Fruit fly (Drosophila melanogaster) whole organism, embryonic: ENCODE results near the gene CG13659.

ENCODE experiments used
- CG11398 ChIP-seq: fragments of 200-800 bp; sonication (Bioruptor generic); optimal IDR thresholded peaks from 2 replicates; lab custom pipeline; 2016; ENCODE audit warnings: missing biosample characterization, missing genetic modification characterization
- CG12071 ChIP-seq: fragments of 200-800 bp; sonication (Bioruptor generic); optimal IDR thresholded peaks from 3 replicates; lab custom pipeline; 2018; ENCODE audit warnings: missing biosample characterization, mild to moderate bottlenecking, missing genetic modification characterization
- CG12659 ChIP-seq: fragments of 200-800 bp; sonication (Bioruptor generic); optimal IDR thresholded peaks from 3 replicates; lab custom pipeline; 2017; ENCODE audit warnings: mild to moderate bottlenecking, missing biosample characterization, missing genetic modification reagents, missing genetic modification characterization
- CG13296 ChIP-seq: fragments of 200-800 bp; sonication (Bioruptor generic); optimal IDR thresholded peaks from 3 replicates; lab custom pipeline; 2018; ENCODE audit warnings: missing biosample characterization, mild to moderate bottlenecking, missing genetic modification characterization
- CG14014 ChIP-seq: fragments of 200-800 bp; sonication (Bioruptor generic); IDR thresholded peaks from 2 replicates; pipeline ENCODE4 v1.3.6; 2022; ENCODE audit warnings: missing biosample characterization, missing genetic modification characterization
- CG14050 ChIP-seq: fragments of 200-800 bp; sonication (Bioruptor generic); IDR thresholded peaks from 3 replicates; pipeline ENCODE4 v1.3.6; 2022; ENCODE audit warnings: missing biosample characterization, missing genetic modification characterization
- CG15011 ChIP-seq: fragments of 200-800 bp; sonication (Bioruptor generic); optimal IDR thresholded peaks from 3 replicates; lab custom pipeline; 2018; ENCODE audit warnings: missing biosample characterization, mild to moderate bottlenecking, missing genetic modification characterization
- CG1792 ChIP-seq: fragments of 200-800 bp; sonication (Bioruptor generic); optimal IDR thresholded peaks from 2 replicates; lab custom pipeline; 2016; ENCODE audit warnings: missing biosample characterization, missing genetic modification characterization
- CG18599 ChIP-seq: fragments of 200-800 bp; sonication (Bioruptor generic); optimal IDR thresholded peaks from 3 replicates; lab custom pipeline; 2017; ENCODE audit warnings: missing biosample characterization, missing genetic modification characterization, mild to moderate bottlenecking, moderate library complexity, missing genetic modification reagents
- CG3065 ChIP-seq: fragments of 200-800 bp; sonication (Bioruptor generic); optimal IDR thresholded peaks from 2 replicates; lab custom pipeline; 2016; ENCODE audit warnings: missing biosample characterization, missing genetic modification characterization
- CG34376 ChIP-seq: fragments of 200-800 bp; sonication (Bioruptor generic); optimal IDR thresholded peaks from 2 replicates; lab custom pipeline; 2018; ENCODE audit warnings: missing biosample characterization, mild to moderate bottlenecking, missing genetic modification characterization
- CG4617 ChIP-seq: fragments of 200-800 bp; sonication (Bioruptor generic); optimal IDR thresholded peaks from 3 replicates; lab custom pipeline; 2016; ENCODE audit warnings: missing biosample characterization, missing genetic modification characterization, borderline replicate concordance
- CG6175 ChIP-seq: fragments of 200-800 bp; sonication (Bioruptor generic); IDR thresholded peaks from 3 replicates; pipeline ENCODE4 v1.3.6; 2022; ENCODE audit warnings: missing biosample characterization, missing genetic modification characterization
- CG6854 ChIP-seq: fragments of 200-800 bp; sonication (Bioruptor generic); optimal IDR thresholded peaks from 3 replicates; lab custom pipeline; 2017; ENCODE audit warnings: missing biosample characterization, mild to moderate bottlenecking, missing genetic modification characterization
- CG7928 ChIP-seq: fragments of 200-800 bp; sonication (Bioruptor generic); optimal IDR thresholded peaks from 2 replicates; lab custom pipeline; 2017; ENCODE audit warnings: missing biosample characterization, mild to moderate bottlenecking, missing genetic modification characterization
- CG9876 ChIP-seq: fragments of 200-800 bp; sonication (Bioruptor generic); optimal IDR thresholded peaks from 2 replicates; lab custom pipeline; 2016; ENCODE audit warnings: missing biosample characterization, missing genetic modification characterization
- CrebB ChIP-seq: fragments of 200-800 bp; sonication (Bioruptor generic); optimal IDR thresholded peaks from 3 replicates; lab custom pipeline; 2018; ENCODE audit warnings: missing biosample characterization, mild to moderate bottlenecking, missing genetic modification characterization
- D19B ChIP-seq: fragments of 200-800 bp; sonication (Bioruptor generic); optimal IDR thresholded peaks from 2 replicates; lab custom pipeline; 2017; ENCODE audit warnings: missing biosample characterization, mild to moderate bottlenecking, missing genetic modification characterization
- Doc2 ChIP-seq: fragments of 200-800 bp; sonication (Bioruptor generic); IDR thresholded peaks from 2 replicates; pipeline ENCODE4 v1.3.6; 2022; ENCODE audit warnings: missing biosample characterization, missing genetic modification characterization
- Dp ChIP-seq: fragments of 200-800 bp; sonication (Bioruptor generic); optimal IDR thresholded peaks from 2 replicates; lab custom pipeline; 2018; ENCODE audit warnings: missing biosample characterization, mild to moderate bottlenecking, missing genetic modification characterization, moderate library complexity
- Ets97D ChIP-seq: fragments of 200-800 bp; sonication (Bioruptor generic); optimal IDR thresholded peaks from 3 replicates; lab custom pipeline; 2016; ENCODE audit warnings: missing biosample characterization, missing genetic modification characterization
- HLHmδ ChIP-seq: fragments of 200-800 bp; sonication (Bioruptor generic); optimal IDR thresholded peaks from 2 replicates; lab custom pipeline; 2018; ENCODE audit warnings: missing biosample characterization, mild to moderate bottlenecking, missing genetic modification characterization, moderate library complexity
- Mes4 ChIP-seq: fragments of 200-800 bp; sonication (Bioruptor generic); optimal IDR thresholded peaks from 2 replicates; lab custom pipeline; 2016; ENCODE audit warnings: missing biosample characterization, missing genetic modification characterization
- NfI ChIP-seq: fragments of 200-800 bp; sonication (Bioruptor generic); optimal IDR thresholded peaks from 3 replicates; lab custom pipeline; 2018; ENCODE audit warnings: missing biosample characterization, mild to moderate bottlenecking, missing genetic modification characterization, moderate library complexity
- Ptx1 ChIP-seq: fragments of 200-800 bp; sonication (Bioruptor generic); IDR thresholded peaks from 2 replicates; pipeline ENCODE4 v1.3.6; 2022; ENCODE audit warnings: missing biosample characterization, missing genetic modification characterization
- Sox100B ChIP-seq: fragments of 200-800 bp; sonication (Bioruptor generic); optimal IDR thresholded peaks from 3 replicates; lab custom pipeline; 2018; ENCODE audit warnings: missing biosample characterization, mild to moderate bottlenecking, missing genetic modification characterization
- bsh ChIP-seq, 2 experiments: fragments of 200-800 bp; sonication (Bioruptor generic); optimal IDR thresholded peaks; 2 replicates each; lab custom pipeline; 2017 to 2018; ENCODE audit warnings: mild to moderate bottlenecking in 2 of 2, missing biosample characterization in 2 of 2, missing genetic modification characterization in 2 of 2, moderate library complexity in 1 of 2
- cad ChIP-seq: fragments of >200 bp; optimal IDR thresholded peaks from 2 replicates; lab custom pipeline; 2017; ENCODE audit warnings: missing biosample characterization, missing genetic modification characterization
- cato ChIP-seq: fragments of 200-800 bp; sonication (Bioruptor generic); optimal IDR thresholded peaks from 2 replicates; lab custom pipeline; 2016; ENCODE audit warnings: missing biosample characterization, missing genetic modification characterization, borderline replicate concordance
- chinmo ChIP-seq: fragments of 200-800 bp; sonication (Bioruptor generic); IDR thresholded peaks from 4 replicates; pipeline ENCODE4 v1.3.6; 2022; ENCODE audit warnings: missing biosample characterization, missing genetic modification characterization; ENCODE audit not compliant: partially characterized antibody
- dm ChIP-seq: fragments of 200-800 bp; sonication (Bioruptor generic); optimal IDR thresholded peaks from 3 replicates; lab custom pipeline; 2016; ENCODE audit warnings: missing biosample characterization, missing genetic modification characterization
- ems ChIP-seq: fragments of 200-800 bp; sonication (Bioruptor generic); optimal IDR thresholded peaks from 3 replicates; lab custom pipeline; 2016; ENCODE audit warnings: missing biosample characterization, missing genetic modification characterization
- ftz-f1 ChIP-seq: fragments of 200-800 bp; sonication (Bioruptor generic); optimal IDR thresholded peaks from 2 replicates; lab custom pipeline; 2016; ENCODE audit warnings: missing biosample characterization, missing genetic modification characterization
- gt ChIP-seq: fragments of 200-800 bp; sonication (Bioruptor generic); IDR thresholded peaks from 2 replicates; pipeline ENCODE4 v1.3.6; 2022; ENCODE audit warnings: missing biosample characterization, missing genetic modification characterization
- ind ChIP-seq: fragments of 200-800 bp; sonication (Bioruptor generic); optimal IDR thresholded peaks from 3 replicates; lab custom pipeline; 2016; ENCODE audit warnings: missing biosample characterization, missing genetic modification characterization
- kni ChIP-seq: fragments of 200-800 bp; sonication (Bioruptor generic); optimal IDR thresholded peaks from 3 replicates; lab custom pipeline; 2017; ENCODE audit warnings: mild to moderate bottlenecking, missing biosample characterization, missing genetic modification reagents, missing genetic modification characterization
- maf-S ChIP-seq: fragments of 200-800 bp; sonication (Bioruptor generic); optimal IDR thresholded peaks from 2 replicates; lab custom pipeline; 2016; ENCODE audit warnings: missing biosample characterization, missing genetic modification characterization
- nom ChIP-seq: fragments of 200-800 bp; sonication (Bioruptor generic); optimal IDR thresholded peaks from 2 replicates; lab custom pipeline; 2017; ENCODE audit warnings: missing biosample characterization, missing genetic modification characterization, mild to moderate bottlenecking, moderate library complexity, missing genetic modification reagents
- odd ChIP-seq: fragments of 200-800 bp; sonication (Bioruptor generic); optimal IDR thresholded peaks from 2 replicates; lab custom pipeline; 2017; ENCODE audit warnings: missing biosample characterization, mild to moderate bottlenecking, missing genetic modification characterization
- peb ChIP-seq: fragments of 200-800 bp; sonication (Bioruptor generic); IDR thresholded peaks from 2 replicates; pipeline ENCODE4 v1.3.6; 2022; ENCODE audit warnings: missing biosample characterization, missing genetic modification characterization
- phol ChIP-seq: fragments of 200-800 bp; sonication (Bioruptor generic); optimal IDR thresholded peaks from 3 replicates; lab custom pipeline; 2018; ENCODE audit warnings: missing biosample characterization, mild to moderate bottlenecking, missing genetic modification characterization, moderate library complexity
- pita ChIP-seq: fragments of 200-800 bp; sonication (Bioruptor generic); optimal IDR thresholded peaks from 2 replicates; lab custom pipeline; 2017; ENCODE audit warnings: missing biosample characterization, mild to moderate bottlenecking, missing genetic modification characterization
- ranshi ChIP-seq: fragments of 200-800 bp; sonication (Bioruptor generic); IDR thresholded peaks from 2 replicates; pipeline ENCODE4 v1.3.6; 2022; ENCODE audit warnings: missing biosample characterization, missing genetic modification characterization
- ro ChIP-seq: fragments of 200-800 bp; sonication (Bioruptor generic); IDR thresholded peaks from 2 replicates; pipeline ENCODE4 v1.3.6; 2022; ENCODE audit warnings: missing biosample characterization, missing genetic modification characterization
- sc ChIP-seq, 3 experiments: fragments of >200 bp in 2 of 3; fragments of 200-800 bp in 1 of 3; sonication (Bioruptor generic) in 1 of 3; optimal IDR thresholded peaks; 2 replicates in 2 of 3; 3 replicates in 1 of 3; lab custom pipeline; 2017; ENCODE audit warnings: mild to moderate bottlenecking in 1 of 3, missing biosample characterization in 1 of 3, missing genetic modification characterization in 1 of 3, missing genetic modification reagents in 1 of 3
- seq ChIP-seq: fragments of 200-800 bp; sonication (Bioruptor generic); IDR thresholded peaks from 2 replicates; pipeline ENCODE4 v1.3.6; 2022; ENCODE audit warnings: missing biosample characterization, missing genetic modification characterization
- stc ChIP-seq: fragments of 200-800 bp; sonication (Bioruptor generic); IDR thresholded peaks from 2 replicates; pipeline ENCODE4 v1.3.6; 2022; ENCODE audit warnings: missing biosample characterization, missing genetic modification characterization
- tll ChIP-seq, 2 experiments: fragments of 200-800 bp in 1 of 2; fragments of >200 bp in 1 of 2; sonication (Bioruptor generic) in 1 of 2; optimal IDR thresholded peaks; 2 replicates each; lab custom pipeline; 2017 to 2019; ENCODE audit warnings: missing biosample characterization in 2 of 2, missing genetic modification characterization in 2 of 2, mild to moderate bottlenecking in 1 of 2, moderate library complexity in 1 of 2
- vfl ChIP-seq: fragments of 200-800 bp; sonication (Bioruptor generic); optimal IDR thresholded peaks from 2 replicates; lab custom pipeline; 2016; ENCODE audit warnings: missing biosample characterization, missing genetic modification characterization

Gene CG13659

DNA sequence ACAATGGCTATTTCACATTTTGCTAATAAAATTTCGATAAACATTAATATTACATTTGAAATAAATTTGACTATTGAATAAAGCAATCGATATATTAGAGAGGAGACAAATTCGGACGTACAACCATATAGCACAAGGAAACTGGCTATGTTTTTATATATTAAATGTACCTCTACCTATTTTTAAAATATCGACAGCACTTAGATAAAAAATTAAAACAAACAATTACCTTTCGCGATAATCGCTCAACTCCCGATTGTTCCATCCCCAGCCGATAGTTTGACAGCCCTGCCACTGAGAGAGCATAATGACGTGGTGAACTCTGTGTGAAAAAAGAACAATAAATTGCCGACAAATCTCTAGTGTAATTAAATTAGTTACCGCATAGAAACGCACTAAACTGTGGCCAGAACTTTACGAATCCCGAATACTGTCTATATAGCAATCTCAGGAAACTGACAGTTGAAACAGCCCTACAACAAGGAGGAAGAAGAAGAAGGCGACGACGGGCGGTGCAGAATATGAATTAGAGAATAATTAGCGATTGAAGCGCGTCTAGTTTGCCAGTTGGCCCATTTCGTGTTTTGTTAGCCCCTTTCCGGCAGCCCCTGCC is 42.0 kb upstream of the CG13659 start, which contains the start of gene CG11857 (continued):
- peak; percentile 97 for TF ChIP-seq CG34376
- TF ChIP-seq phol: peak; percentile 98
- TF ChIP-seq peb: peak; percentile 98
- peak; percentile 98 for TF ChIP-seq CG14050 (GFP tag; lab: Robert Waterston, UW)
- peak; percentile 98 for TF ChIP-seq maf-S (GFP tag; lab: Kevin White, UChicago)
- TF ChIP-seq ftz-f1 (GFP tag; lab: Kevin White, UChicago): peak; percentile 91
- TF ChIP-seq CG6175: peak; percentile 98
- TF ChIP-seq CG7928 (GFP tag; lab: Kevin White, UChicago): peak; percentile 98
- TF ChIP-seq CG1792 (GFP tag; lab: Kevin White, UChicago): peak; percentile 95
- peak; percentile 99 for TF ChIP-seq CG14014 (GFP tag; lab: Robert Waterston, UW)
- TF ChIP-seq Mes4 (GFP tag; lab: Kevin White, UChicago): peak; percentile 94
- peak; percentile 89 for TF ChIP-seq CG12071
- peak; percentile 95 for TF ChIP-seq Ets97D
- TF ChIP-seq D19B (GFP tag; lab: Kevin White, UChicago): peak; percentile 90
- peak; percentile 69 to 98 for TF ChIP-seq bsh (GFP tag; optimal IDR thresholded peaks at IDR 0.05; lab: Kevin White, UChicago)
- peak; percentile 97 for TF ChIP-seq seq (GFP tag; lab: Robert Waterston, UW)
- peak; percentile 89 for TF ChIP-seq odd (GFP tag; lab: Kevin White, UChicago)
- peak; percentile 88 for TF ChIP-seq kni (GFP tag; lab: Kevin White, UChicago)
- peak; percentile 93 for TF ChIP-seq dm (GFP tag; lab: Kevin White, UChicago)
- peak; percentile 92 for TF ChIP-seq CG15011
- TF ChIP-seq cad: no peak
- no peak for TF ChIP-seq pita (GFP tag; lab: Kevin White, UChicago)
- TF ChIP-seq ind (GFP tag; lab: Kevin White, UChicago): peak; percentile 99
- peak; percentile 98 for TF ChIP-seq ro (GFP tag; lab: Robert Waterston, UW)
- peak; percentile 96 for TF ChIP-seq CG9876 (GFP tag; lab: Kevin White, UChicago)
- peak; percentile 96 for TF ChIP-seq CrebB (tag; lab: Kevin White, UChicago)
- TF ChIP-seq NfI (GFP tag; lab: Kevin White, UChicago): peak; percentile 98
- peak; percentile 93 for TF ChIP-seq CG13296 (GFP tag; lab: Kevin White, UChicago)
- TF ChIP-seq ranshi: peak; percentile 99
- peak; percentile 88 for TF ChIP-seq CG6854 (GFP tag; lab: Kevin White, UChicago)
- peak; percentile 80 for TF ChIP-seq nom (GFP tag; lab: Kevin White, UChicago)
- peak; percentile 97 for TF ChIP-seq Doc2
- TF ChIP-seq cato: peak; percentile 97
- TF ChIP-seq ems (GFP tag; lab: Kevin White, UChicago): peak; percentile 98
- peak; percentile 12 for TF ChIP-seq HLHmδ
- peak; percentile 98 for TF ChIP-seq chinmo
- peak; percentile 98 for TF ChIP-seq stc
- TF ChIP-seq Sox100B (GFP tag; lab: Kevin White, UChicago): peak; percentile 93
- TF ChIP-seq CG18599 (GFP tag; lab: Kevin White, UChicago): peak; percentile 97
- peak; percentile 45 to 68 for TF ChIP-seq tll (GFP tag; optimal IDR thresholded peaks at IDR 0.05; lab: Kevin White, UChicago)
- TF ChIP-seq CG4617: peak; percentile 99
- TF ChIP-seq sc (optimal IDR thresholded peaks at IDR 0.05; lab: Kevin White, UChicago): no peak
- TF ChIP-seq sc (GFP tag; optimal IDR thresholded peaks at IDR 0.05; lab: Kevin White, UChicago): peak; percentile 94
- peak; percentile 99 for TF ChIP-seq Ptx1 (GFP tag; lab: Robert Waterston, UW)
- peak; percentile 99 for TF ChIP-seq vfl (GFP tag; lab: Kevin White, UChicago)
- peak; percentile 65 for TF ChIP-seq Dp (GFP tag; lab: Kevin White, UChicago)
- TF ChIP-seq CG3065 (GFP tag; lab: Kevin White, UChicago): peak; percentile 96
- TF ChIP-seq CG11398 (GFP tag; lab: Kevin White, UChicago): peak; percentile 94
- TF ChIP-seq gt: peak; percentile 98
- TF ChIP-seq CG12659: peak; percentile 99
